Fruit fly (Drosophila melanogaster): ENCODE results near the gene hng3.

DNA sequence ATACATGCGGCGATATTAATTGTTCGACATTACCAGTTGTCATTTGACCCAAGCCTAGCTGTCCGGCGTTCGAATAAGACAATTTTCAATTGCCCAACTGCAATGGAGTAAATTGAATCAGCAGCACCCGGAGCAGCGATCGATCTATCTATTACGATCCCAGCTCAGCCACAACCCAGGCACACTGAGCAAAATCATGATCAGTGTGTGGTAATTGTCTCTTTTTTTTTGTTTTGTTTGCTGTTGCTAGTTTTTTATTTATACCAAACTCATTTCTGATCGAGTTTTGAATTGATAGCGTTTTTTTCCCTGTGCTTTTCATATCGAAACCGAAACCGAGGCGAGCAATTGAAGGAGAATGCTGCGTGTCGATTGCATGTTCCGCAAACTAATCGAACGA lies 33.4 kb downstream of the hng3 start:
- TF ChIP-seq pan (optimal IDR thresholded peaks at IDR 0.05): no peak
- TF ChIP-seq br (GFP tag; optimal IDR thresholded peaks at IDR 0.05): no peak
